Worm (Caenorhabditis elegans) whole organism, L3 larva: ENCODE results near the gene Y40C5A.4.

Experiments
- R02D3.7 ChIP-seq: fragments of 150-350 bp; optimal IDR thresholded peaks from 2 replicates; lab custom pipeline; 2014; ENCODE audit warnings: missing biosample characterization, missing genetic modification characterization
- ZK546.5 ChIP-seq: sonication (generic microtip); optimal IDR thresholded peaks from 2 replicates; lab custom pipeline; 2017; ENCODE audit warnings: missing biosample characterization, missing genetic modification characterization
- aly-2 ChIP-seq: fragments of 150-350 bp; optimal IDR thresholded peaks from 2 replicates; lab custom pipeline; 2014; ENCODE audit warnings: missing biosample characterization, missing genetic modification characterization
- ceh-82 ChIP-seq: fragments of 150-350 bp; optimal IDR thresholded peaks from 2 replicates; lab custom pipeline; 2014; ENCODE audit warnings: missing biosample characterization, missing genetic modification characterization
- ceh-9 ChIP-seq: sonication (generic microtip); optimal IDR thresholded peaks from 2 replicates; lab custom pipeline; 2018; ENCODE audit warnings: missing biosample characterization, missing genetic modification characterization
- daf-12 ChIP-seq: fragments of 150-350 bp; optimal IDR thresholded peaks from 2 replicates; lab custom pipeline; 2014; ENCODE audit warnings: missing biosample characterization, missing genetic modification reagents, missing genetic modification characterization
- egl-5 ChIP-seq: fragments of 150-350 bp; optimal IDR thresholded peaks from 2 replicates; lab custom pipeline; 2017; ENCODE audit warnings: missing biosample characterization, missing genetic modification reagents, missing genetic modification characterization, inconsistent platforms
- elt-1 ChIP-seq: fragments of 150-350 bp; optimal IDR thresholded peaks from 2 replicates; lab custom pipeline; 2014; ENCODE audit warnings: missing biosample characterization, missing genetic modification characterization
- elt-2 ChIP-seq: sonication (generic microtip); optimal IDR thresholded peaks from 2 replicates; lab custom pipeline; 2016; ENCODE audit warnings: missing genetic modification reagents, mild to moderate bottlenecking, missing genetic modification characterization, missing compliant biosample characterization
- fkh-2 ChIP-seq: fragments of 150-350 bp; optimal IDR thresholded peaks from 2 replicates; lab custom pipeline; 2014; ENCODE audit warnings: missing biosample characterization, missing genetic modification reagents, missing genetic modification characterization
- jun-1 ChIP-seq: fragments of 150-350 bp; optimal IDR thresholded peaks from 2 replicates; lab custom pipeline; 2014; ENCODE audit warnings: missing biosample characterization, missing genetic modification reagents, missing genetic modification characterization
- lin-15B ChIP-seq: fragments of 150-350 bp; optimal IDR thresholded peaks from 2 replicates; lab custom pipeline; 2014; ENCODE audit warnings: missing biosample characterization, missing genetic modification characterization
- lin-39 ChIP-seq: fragments of 150-350 bp; optimal IDR thresholded peaks from 2 replicates; lab custom pipeline; 2018; ENCODE audit warnings: missing biosample characterization, missing genetic modification reagents, missing genetic modification characterization
- lsy-12 ChIP-seq: sonication (generic microtip); optimal IDR thresholded peaks from 2 replicates; lab custom pipeline; 2016; ENCODE audit warnings: mild to moderate bottlenecking, missing genetic modification characterization, missing compliant biosample characterization
- mml-1 ChIP-seq: fragments of 150-350 bp; sonication (generic microtip); optimal IDR thresholded peaks from 3 replicates; lab custom pipeline; 2014; ENCODE audit warnings: missing biosample characterization, missing genetic modification characterization
- nfya-1 ChIP-seq: sonication (generic microtip); optimal IDR thresholded peaks from 2 replicates; lab custom pipeline; 2017; ENCODE audit warnings: missing genetic modification characterization, mild to moderate bottlenecking, missing compliant biosample characterization, antibody characterized with exemption, moderate library complexity; ENCODE audit not compliant: insufficient read depth
- nhr-237 ChIP-seq: fragments of 150-350 bp; optimal IDR thresholded peaks from 2 replicates; lab custom pipeline; 2014; ENCODE audit warnings: missing biosample characterization, missing genetic modification characterization
- nhr-25 ChIP-seq: sonication (generic microtip); optimal IDR thresholded peaks from 2 replicates; lab custom pipeline; 2017; ENCODE audit warnings: missing biosample characterization, missing genetic modification characterization
- nhr-43 ChIP-seq: sonication (generic microtip); optimal IDR thresholded peaks from 2 replicates; lab custom pipeline; 2016; ENCODE audit warnings: mild to moderate bottlenecking, missing genetic modification characterization, missing compliant biosample characterization; ENCODE audit not compliant: poor library complexity, severe bottlenecking
- nhr-67 ChIP-seq: fragments of 150-350 bp; optimal IDR thresholded peaks from 2 replicates; lab custom pipeline; 2014; ENCODE audit warnings: missing biosample characterization, missing genetic modification characterization
- nhr-76 ChIP-seq: fragments of 150-350 bp; sonication (generic microtip); optimal IDR thresholded peaks from 5 replicates; lab custom pipeline; 2014; ENCODE audit warnings: missing biosample characterization, missing genetic modification characterization
- nhr-77 ChIP-seq: fragments of 150-350 bp; optimal IDR thresholded peaks from 2 replicates; lab custom pipeline; 2014; ENCODE audit warnings: missing biosample characterization, missing genetic modification characterization
- pha-4 ChIP-seq: fragments of 150-350 bp; optimal IDR thresholded peaks from 2 replicates; lab custom pipeline; 2014; ENCODE audit warnings: missing biosample characterization, missing genetic modification reagents, missing genetic modification characterization
- pqm-1 ChIP-seq: fragments of 150-350 bp; optimal IDR thresholded peaks from 2 replicates; lab custom pipeline; 2017; ENCODE audit warnings: missing biosample characterization, missing genetic modification characterization, inconsistent platforms
- sea-2 ChIP-seq: fragments of 150-350 bp; sonication (generic microtip); optimal IDR thresholded peaks from 4 replicates; lab custom pipeline; 2014; ENCODE audit warnings: missing biosample characterization, missing genetic modification reagents, missing genetic modification characterization
- skn-1 ChIP-seq: fragments of 150-350 bp; optimal IDR thresholded peaks from 2 replicates; lab custom pipeline; 2014; ENCODE audit warnings: missing biosample characterization, missing genetic modification characterization
- snpc-4 ChIP-seq: fragments of 150-350 bp; optimal IDR thresholded peaks from 2 replicates; lab custom pipeline; 2014; ENCODE audit warnings: missing biosample characterization, missing genetic modification characterization
- tbx-2 ChIP-seq: sonication (generic microtip); optimal IDR thresholded peaks from 2 replicates; lab custom pipeline; 2016; ENCODE audit warnings: mild to moderate bottlenecking, missing genetic modification characterization, missing compliant biosample characterization
- unc-39 ChIP-seq: sonication (generic microtip); optimal IDR thresholded peaks from 4 replicates; lab custom pipeline; 2017; ENCODE audit warnings: missing biosample characterization, missing genetic modification characterization
- unc-62 ChIP-seq: fragments of 150-350 bp; sonication (generic microtip); optimal IDR thresholded peaks from 4 replicates; lab custom pipeline; 2014; ENCODE audit warnings: missing biosample characterization, missing genetic modification reagents, missing genetic modification characterization
- zag-1 ChIP-seq: fragments of 150-350 bp; optimal IDR thresholded peaks from 2 replicates; lab custom pipeline; 2014; ENCODE audit warnings: missing biosample characterization, missing genetic modification characterization
- ztf-11 ChIP-seq: fragments of 150-350 bp; optimal IDR thresholded peaks from 2 replicates; lab custom pipeline; 2014; ENCODE audit warnings: missing biosample characterization, missing genetic modification characterization
- ztf-4 ChIP-seq: fragments of 150-350 bp; optimal IDR thresholded peaks from 2 replicates; lab custom pipeline; 2014; ENCODE audit warnings: missing biosample characterization, missing genetic modification characterization

Gene Y40C5A.4

ce11 chrIV:7338042-7338441 lies 26.9 kb downstream of the Y40C5A.4 start:
- TF ChIP-seq ceh-82 (tag; lab: Kevin White, UChicago), result no peak
- TF ChIP-seq ztf-4, result no peak
- TF ChIP-seq snpc-4 (tag; lab: Kevin White, UChicago), result no peak
- no peak for TF ChIP-seq nhr-25
- no peak for TF ChIP-seq jun-1 (tag; lab: Kevin White, UChicago)
- no peak for TF ChIP-seq unc-62
- no peak for TF ChIP-seq skn-1 (tag; lab: Kevin White, UChicago)
- no peak for TF ChIP-seq elt-1 (tag; lab: Kevin White, UChicago)
- TF ChIP-seq, all 47 proteins: peak for 0

- no peak for TF ChIP-seq nhr-237
- no peak for TF ChIP-seq fkh-2 (tag; lab: Kevin White, UChicago)
- no peak for TF ChIP-seq tbx-2 (tag; lab: Kevin White, UChicago)
- no peak for TF ChIP-seq ZK546.5 (tag; lab: Kevin White, UChicago)
- no peak for TF ChIP-seq nhr-77
- TF ChIP-seq nhr-43 (tag; lab: Kevin White, UChicago), result no peak
- TF ChIP-seq nhr-67, result no peak
- no peak for TF ChIP-seq pha-4
- no peak for TF ChIP-seq skn-1 (tag; lab: Kevin White, UChicago)
- no peak for TF ChIP-seq mml-1 (tag; lab: Kevin White, UChicago)
- TF ChIP-seq egl-5 (tag; lab: Kevin White, UChicago), result no peak
- TF ChIP-seq ceh-9 (tag; lab: Kevin White, UChicago), result no peak
- no peak for TF ChIP-seq daf-12
Observed at ce11 chrIV:7332695-7333094, 32.2 kb downstream of the Y40C5A.4 start, which contains the start of gene ocr-4. Gene ocr-4 (minus strand): TSS chrIV:7332795.

- no peak for TF ChIP-seq unc-39
- peak; percentile 49 for TF ChIP-seq elt-2 (tag; lab: Kevin White, UChicago)
- no peak for TF ChIP-seq zag-1
- peak; percentile 41 for TF ChIP-seq pqm-1 (tag; lab: Kevin White, UChicago)
Observed at ce11 chrIV:7328918-7329317, 36.0 kb downstream of the Y40C5A.4 start, which contains the start of gene sqst-2. Gene sqst-2 (minus strand): TSS chrIV:7328975.

- TF ChIP-seq jun-1 (tag; lab: Kevin White, UChicago) (peak; percentile 39), elt-2 (tag; lab: Kevin White, UChicago) (peak; percentile 95), pqm-1 (tag; lab: Kevin White, UChicago) (peak; percentile 92), lin-39 (tag; lab: Kevin White, UChicago) (no peak), ztf-11 (tag; lab: Kevin White, UChicago) (no peak)
Observed at ce11 chrIV:7326613-7327149, 38.2 kb downstream of the Y40C5A.4 start, which contains the start of gene ifo-1. Gene ifo-1 (minus strand): TSS chrIV:7326663.

- peak; percentile 88 for TF ChIP-seq pqm-1 (tag; lab: Kevin White, UChicago)
- TF ChIP-seq nfya-1, result no peak
- peak; percentile 74 for TF ChIP-seq elt-2 (tag; lab: Kevin White, UChicago)
- no peak for TF ChIP-seq skn-1 (tag; lab: Kevin White, UChicago)
- no peak for TF ChIP-seq sea-2
- no peak for TF ChIP-seq ceh-82 (tag; lab: Kevin White, UChicago)
Observed at ce11 chrIV:7325698-7326097, 39.2 kb downstream of the Y40C5A.4 start.

- no peak for TF ChIP-seq nhr-76
- TF ChIP-seq lin-15B (tag; lab: Kevin White, UChicago), result no peak
- TF ChIP-seq lsy-12 (tag; lab: Kevin White, UChicago), result no peak
- TF ChIP-seq aly-2 (tag; lab: Kevin White, UChicago), result no peak
- TF ChIP-seq zag-1, result no peak
- TF ChIP-seq mml-1 (tag; lab: Kevin White, UChicago), result no peak
- TF ChIP-seq skn-1 (tag; lab: Kevin White, UChicago), result no peak
- TF ChIP-seq ceh-9 (tag; lab: Kevin White, UChicago), result no peak
- TF ChIP-seq R02D3.7 (tag; lab: Kevin White, UChicago), result no peak
Observed at ce11 chrIV:7324913-7325312, 40.0 kb downstream of the Y40C5A.4 start.
